Fruit fly (Drosophila melanogaster): ENCODE results near the gene TwdlZ.

Gene TwdlZ

dm6 chrX:16746824-16747223, 8.8 kb downstream of the TwdlZ start (continued):
- no peak for TF ChIP-seq trh (GFP tag; optimal IDR thresholded peaks at IDR 0.05)
- no peak for TF ChIP-seq rib (GFP tag; IDR thresholded peaks at IDR 0.05)
- TF ChIP-seq CrebB (tag; optimal IDR thresholded peaks at IDR 0.05), result no peak

- TF ChIP-seq sug (tag; optimal IDR thresholded peaks at IDR 0.05) (peak; percentile 66), Pdp1 (GFP tag; optimal IDR thresholded peaks at IDR 0.05) (peak in 1 of 2 experiments; percentile 29), CG34376 (GFP tag; optimal IDR thresholded peaks at IDR 0.05) (peak; percentile 82), CG18599 (GFP tag; optimal IDR thresholded peaks at IDR 0.05) (peak; percentile 3), Usf (GFP tag; optimal IDR thresholded peaks at IDR 0.05) (no peak), sd (tag; optimal IDR thresholded peaks at IDR 0.05) (peak; percentile 58), CG11696 (GFP tag; IDR thresholded peaks at IDR 0.05) (no peak), CG18262 (tag; optimal IDR thresholded peaks at IDR 0.05) (no peak), ranshi (GFP tag; IDR thresholded peaks at IDR 0.05) (no peak), CG10267 (tag; optimal IDR thresholded peaks at IDR 0.05) (no peak), CG13296 (GFP tag; optimal IDR thresholded peaks at IDR 0.05) (no peak), exex (tag; optimal IDR thresholded peaks at IDR 0.05) (peak; percentile 92), Ssrp (tag; optimal IDR thresholded peaks at IDR 0.05) (no peak), grn (GFP tag; optimal IDR thresholded peaks at IDR 0.05) (peak; percentile 77), mirr (GFP tag; optimal IDR thresholded peaks at IDR 0.05) (peak; percentile 61), CG13894 (tag; optimal IDR thresholded peaks at IDR 0.05) (peak; percentile 8), CG6272 (GFP tag; IDR thresholded peaks at IDR 0.05) (no peak), BEAF-32 (GFP tag; optimal IDR thresholded peaks at IDR 0.05) (no peak), CG11695 (GFP tag; IDR thresholded peaks at IDR 0.05) (no peak), CG6254 (GFP tag; optimal IDR thresholded peaks at IDR 0.05) (no peak)
These were observed 9.5 kb downstream of the TwdlZ start for dm6 chrX:16747467-16747866.

- TF ChIP-seq exex (tag; optimal IDR thresholded peaks at IDR 0.05), result peak; percentile 80
- TF ChIP-seq lab (GFP tag; optimal IDR thresholded peaks at IDR 0.05), result peak; percentile 3
- no peak for TF ChIP-seq CG8290 (GFP tag; optimal IDR thresholded peaks at IDR 0.05)
- TF ChIP-seq CG8290 (tag; optimal IDR thresholded peaks at IDR 0.05), result peak in 1 of 2 experiments; percentile 4
- TF ChIP-seq lov (optimal IDR thresholded peaks at IDR 0.05), result no peak
- TF ChIP-seq lov (GFP tag; IDR thresholded peaks at IDR 0.05), result no peak
- peak; percentile 46 for TF ChIP-seq Nf-YC (tag; optimal IDR thresholded peaks at IDR 0.05)
- TF ChIP-seq jumu (GFP tag; optimal IDR thresholded peaks at IDR 0.05), result no peak
- peak; percentile 20 for TF ChIP-seq mirr (GFP tag; optimal IDR thresholded peaks at IDR 0.05)
- peak; percentile 51 for TF ChIP-seq crol (GFP tag; IDR thresholded peaks at IDR 0.05)
- peak; percentile 25 for TF ChIP-seq Vsx1 (GFP tag; optimal IDR thresholded peaks at IDR 0.05)
- TF ChIP-seq sug (tag; optimal IDR thresholded peaks at IDR 0.05), result peak; percentile 68
- TF ChIP-seq CG34376 (GFP tag; optimal IDR thresholded peaks at IDR 0.05), result peak; percentile 64
- no peak for TF ChIP-seq CG12104 (GFP tag; optimal IDR thresholded peaks at IDR 0.05)
- TF ChIP-seq Mad (GFP tag; optimal IDR thresholded peaks at IDR 0.05), result no peak
- 0 out of 3 replicates have a peak, but pooled peaks have one; percentile 17 for TF ChIP-seq CG2199 (GFP tag; IDR thresholded peaks at IDR 0.05)
- no peak for TF ChIP-seq Scr (GFP tag; IDR thresholded peaks at IDR 0.05; ENCODE audit: partially characterized antibody)
These were observed 11.3 kb downstream of the TwdlZ start for dm6 chrX:16749324-16749723.

Measured in whole organism, embryonic.